Fruit fly (Drosophila melanogaster): ENCODE data around the gene Stip1.
A peak's percentile ranks its signal among the peaks of the same experiment; 100 is the strongest.

Gene Stip1

dm6 chr2L:294452-295362 lies at the start of gene Stip1, which contains the start of gene U2af38 (continued):
- TF ChIP-seq fd3F (GFP tag; optimal IDR thresholded peaks at IDR 0.05) = no peak
- TF ChIP-seq CG12942 (GFP tag; optimal IDR thresholded peaks at IDR 0.05) = no peak
- 0 out of 2 replicates have a peak, but pooled peaks have one; percentile 8 for TF ChIP-seq Ptx1 (GFP tag; IDR thresholded peaks at IDR 0.05)
- TF ChIP-seq CG30020 (tag; optimal IDR thresholded peaks at IDR 0.05) = peak; percentile 33
- TF ChIP-seq CG3726 (GFP tag; IDR thresholded peaks at IDR 0.05) = no peak
- no peak for TF ChIP-seq CG14050 (GFP tag; IDR thresholded peaks at IDR 0.05)
- no peak for TF ChIP-seq CG10366 (GFP tag; IDR thresholded peaks at IDR 0.05)
- TF ChIP-seq wor (GFP tag; IDR thresholded peaks at IDR 0.05) = no peak
- no peak for TF ChIP-seq kni (GFP tag; optimal IDR thresholded peaks at IDR 0.05)
- no peak for TF ChIP-seq sisA (GFP tag; IDR thresholded peaks at IDR 0.05)
- TF ChIP-seq Hmx (GFP tag; optimal IDR thresholded peaks at IDR 0.05) = no peak
- no peak for TF ChIP-seq CG8359 (GFP tag; optimal IDR thresholded peaks at IDR 0.05; ENCODE audit: borderline replicate concordance)
- no peak for TF ChIP-seq onecut (GFP tag; IDR thresholded peaks at IDR 0.05)
- TF ChIP-seq CG6689 (GFP tag; IDR thresholded peaks at IDR 0.05) = no peak
- TF ChIP-seq mirr (GFP tag; optimal IDR thresholded peaks at IDR 0.05) = no peak
- TF ChIP-seq shn (GFP tag; optimal IDR thresholded peaks at IDR 0.05) = no peak
- no peak for TF ChIP-seq NfI (GFP tag; optimal IDR thresholded peaks at IDR 0.05)
- no peak for TF ChIP-seq Abd-B (GFP tag; optimal IDR thresholded peaks at IDR 0.05)
- TF ChIP-seq dmrt99B (tag; optimal IDR thresholded peaks at IDR 0.05) = no peak
- TF ChIP-seq nerfin-2 (GFP tag; IDR thresholded peaks at IDR 0.05; ENCODE audit: partially characterized antibody) = peak; percentile 43; the same call in 1 of the 2 replicates
- TF ChIP-seq CG1792 (GFP tag; optimal IDR thresholded peaks at IDR 0.05) = no peak
- TF ChIP-seq CG7372 (GFP tag; IDR thresholded peaks at IDR 0.05) = no peak
- TF ChIP-seq CG11695 (GFP tag; IDR thresholded peaks at IDR 0.05) = no peak
- TF ChIP-seq maf-S (GFP tag; optimal IDR thresholded peaks at IDR 0.05) = peak; percentile 2
- TF ChIP-seq CG13424 (tag; optimal IDR thresholded peaks at IDR 0.05) = peak; percentile 15
- TF ChIP-seq ATbp (GFP tag; optimal IDR thresholded peaks at IDR 0.05) = no peak
- no peak for TF ChIP-seq scrt (GFP tag; optimal IDR thresholded peaks at IDR 0.05)
- no peak for TF ChIP-seq CG12104 (GFP tag; optimal IDR thresholded peaks at IDR 0.05)
- no peak for TF ChIP-seq CG10462 (GFP tag; optimal IDR thresholded peaks at IDR 0.05)
- TF ChIP-seq CG3995 (GFP tag; optimal IDR thresholded peaks at IDR 0.05) = no peak
- TF ChIP-seq ac (GFP tag; optimal IDR thresholded peaks at IDR 0.05) = no peak
- no peak for TF ChIP-seq fd64A (GFP tag; optimal IDR thresholded peaks at IDR 0.05)
- no peak for TF ChIP-seq br (optimal IDR thresholded peaks at IDR 0.05)
- TF ChIP-seq CG9727 (GFP tag; optimal IDR thresholded peaks at IDR 0.05) = no peak
- no peak for TF ChIP-seq cato (GFP tag; optimal IDR thresholded peaks at IDR 0.05; ENCODE audit: borderline replicate concordance)
- TF ChIP-seq ERR (GFP tag; optimal IDR thresholded peaks at IDR 0.05) = no peak
- no peak for TF ChIP-seq C15 (GFP tag; IDR thresholded peaks at IDR 0.05)
- TF ChIP-seq knrl (GFP tag; IDR thresholded peaks at IDR 0.05; ENCODE audit: partially characterized antibody) = peak; percentile 60; the same call in 2 of the 3 replicates
- TF ChIP-seq Oli (tag; optimal IDR thresholded peaks at IDR 0.05) = no peak
- no peak for TF ChIP-seq Dip2 (GFP tag; IDR thresholded peaks at IDR 0.05)
- TF ChIP-seq Hsf (GFP tag; optimal IDR thresholded peaks at IDR 0.05) = peak; percentile 51
- TF ChIP-seq Taf1 (GFP tag; IDR thresholded peaks at IDR 0.05) = no peak
- TF ChIP-seq Trl (optimal IDR thresholded peaks at IDR 0.05) = no peak
- no peak for TF ChIP-seq Trl (GFP tag; optimal IDR thresholded peaks at IDR 0.05)
- TF ChIP-seq CG31224 (GFP tag; IDR thresholded peaks at IDR 0.05) = no peak
- peak; percentile 14 for TF ChIP-seq Dek (tag; optimal IDR thresholded peaks at IDR 0.05)
- TF ChIP-seq MTF-1 (GFP tag; optimal IDR thresholded peaks at IDR 0.05; ENCODE audit: borderline replicate concordance) = no peak
- no peak for TF ChIP-seq unpg (GFP tag; optimal IDR thresholded peaks at IDR 0.05)
- no peak for TF ChIP-seq zen (tag; optimal IDR thresholded peaks at IDR 0.05)
- TF ChIP-seq CG18599 (GFP tag; optimal IDR thresholded peaks at IDR 0.05) = peak; percentile 2
